Worm (Caenorhabditis elegans): Measurements from ENCODE around the gene nurf-1.

The nurf-1 gene

ce11 chrII:14390036-14390763 lies at the start of gene nurf-1, which contains the start of gene kbp-3:
Gene nurf-1 (plus strand): TSS chrII:14390713.
Gene kbp-3 (minus strand): TSS chrII:14390078.
- TF ChIP-seq grh-1 (GFP tag; IDR thresholded peaks at IDR 0.05) (no peak), elt-2 (tag; optimal IDR thresholded peaks at IDR 0.05) (no peak), egl-27 (tag; optimal IDR thresholded peaks at IDR 0.05) (no peak), zip-4 (GFP tag; optimal IDR thresholded peaks at IDR 0.05) (no peak), nhr-11 (tag; optimal IDR thresholded peaks at IDR 0.05) (no peak), skn-1 (tag; optimal IDR thresholded peaks at IDR 0.05) (peak; percentile 62), ztf-11 (tag; optimal IDR thresholded peaks at IDR 0.05) (no peak), lin-14 (GFP tag; optimal IDR thresholded peaks at IDR 0.05) (no peak), lsy-2 (tag; optimal IDR thresholded peaks at IDR 0.05) (peak; percentile 56 to 89), lin-15B (tag; optimal IDR thresholded peaks at IDR 0.05) (peak; percentile 65), pqm-1 (tag; optimal IDR thresholded peaks at IDR 0.05) (no peak), sup-37 (GFP tag; optimal IDR thresholded peaks at IDR 0.05) (no peak), nhr-76 (tag; optimal IDR thresholded peaks at IDR 0.05) (no peak), zag-1 (tag; optimal IDR thresholded peaks at IDR 0.05) (no peak), tbx-2 (tag; optimal IDR thresholded peaks at IDR 0.05) (peak; percentile 40), nhr-28 (tag; optimal IDR thresholded peaks at IDR 0.05) (no peak), dsc-1 (tag; optimal IDR thresholded peaks at IDR 0.05) (peak; percentile 22), egl-13 (tag; optimal IDR thresholded peaks at IDR 0.05) (no peak), unc-30 (tag; optimal IDR thresholded peaks at IDR 0.05) (no peak), fkh-8 (tag; optimal IDR thresholded peaks at IDR 0.05) (peak; percentile 23), tlp-1 (tag; optimal IDR thresholded peaks at IDR 0.05) (no peak), nhr-19 (GFP tag; conservative IDR thresholded peaks at IDR 0.05) (peak; percentile 30; the same call in 1 of the 2 replicates), snpc-4 (tag; optimal IDR thresholded peaks at IDR 0.05) (peak; percentile 9), alr-1 (tag; optimal IDR thresholded peaks at IDR 0.05; ENCODE audit: borderline replicate concordance) (no peak), pax-3 (tag; optimal IDR thresholded peaks at IDR 0.05) (no peak), hlh-4 (tag; optimal IDR thresholded peaks at IDR 0.05) (no peak), efl-3 (GFP tag; optimal IDR thresholded peaks at IDR 0.05) (no peak), Y116A8C.19 (tag; optimal IDR thresholded peaks at IDR 0.05; ENCODE audit: borderline replicate concordance) (no peak), ets-5 (GFP tag; IDR thresholded peaks at IDR 0.05) (no peak), nhr-237 (tag; optimal IDR thresholded peaks at IDR 0.05) (no peak), efl-1 (optimal IDR thresholded peaks at IDR 0.05) (peak; percentile 77 to 91), efl-1 (GFP tag; optimal IDR thresholded peaks at IDR 0.05 in 1 of 2) (peak; percentile 91 to 99), nhr-90 (tag; optimal IDR thresholded peaks at IDR 0.05; ENCODE audit: poor library complexity) (no peak), ztf-4 (tag; optimal IDR thresholded peaks at IDR 0.05) (no peak), nhr-77 (tag; optimal IDR thresholded peaks at IDR 0.05) (peak; percentile 80), aha-1 (tag; optimal IDR thresholded peaks at IDR 0.05) (no peak), lin-39 (tag; optimal IDR thresholded peaks at IDR 0.05) (no peak), vab-15 (tag; optimal IDR thresholded peaks at IDR 0.05) (no peak), ceh-88 (GFP tag; IDR thresholded peaks at IDR 0.05) (0 out of 2 replicates have a peak, but pooled peaks have one; percentile 13), C16A3.4 (tag; optimal IDR thresholded peaks at IDR 0.05) (peak; percentile 67), ceh-90 (tag; optimal IDR thresholded peaks at IDR 0.05) (no peak), mab-9 (GFP tag; IDR thresholded peaks at IDR 0.05) (no peak), xbp-1 (tag; optimal IDR thresholded peaks at IDR 0.05) (peak; percentile 38), swsn-7 (tag; optimal IDR thresholded peaks at IDR 0.05) (peak; percentile 14), nhr-84 (tag; optimal IDR thresholded peaks at IDR 0.05) (no peak), lin-35 (GFP tag; optimal IDR thresholded peaks at IDR 0.05) (peak; percentile 93 to 96), C34B4.2 (tag; optimal IDR thresholded peaks at IDR 0.05) (no peak), nhr-20 (tag; optimal IDR thresholded peaks at IDR 0.05) (peak; percentile 47), ceh-82 (tag; optimal IDR thresholded peaks at IDR 0.05) (peak in 2 of 3 experiments; percentile 14 to 60), unc-130 (tag; optimal IDR thresholded peaks at IDR 0.05) (peak; percentile 54), hpl-2 (GFP tag; optimal IDR thresholded peaks at IDR 0.05) (no peak), C04F5.9 (tag; optimal IDR thresholded peaks at IDR 0.05) (no peak)

Data from whole organism, L1 larva.